Fruit fly (Drosophila melanogaster) S2 (cell line): ENCODE measurements around the gene CG14277.

Experiments
- CG8478 ChIP-seq: fragments of >200 bp; optimal IDR thresholded peaks from 2 replicates; lab custom pipeline; 2018
- CTCF ChIP-seq, 2 experiments: fragments of >200 bp; optimal IDR thresholded peaks; 2 replicates each; lab custom pipeline; 2018

Gene CG14277

dm6 chr2L:8242186-8242585, at the start of gene CG14277:
Gene CG14277 (plus strand): TSS chr2L:8242486.
- TF ChIP-seq CG8478 (lab: Kevin White, UChicago) (no peak), CTCF (optimal IDR thresholded peaks at IDR 0.05; lab: Kevin White, UChicago) (no peak)

- TF ChIP-seq CG8478 (lab: Kevin White, UChicago) (no peak), CTCF (optimal IDR thresholded peaks at IDR 0.05; lab: Kevin White, UChicago) (no peak)
Measured at dm6 chr2L:8195722-8196323, 46.5 kb upstream of the CG14277 start.

dm6 chr2L:8196757-8197530, 45.3 kb upstream of the CG14277 start, which contains the start of the genes CG8475 and CG8460:
Gene CG8475 (minus strand): TSS chr2L:8196918.
Gene CG8460 (plus strand): TSS chr2L:8197193.
- no peak for TF ChIP-seq CTCF (optimal IDR thresholded peaks at IDR 0.05; lab: Kevin White, UChicago)
- no peak for TF ChIP-seq CG8478 (lab: Kevin White, UChicago)

dm6 chr2L:8198757-8199156, 43.5 kb upstream of the CG14277 start, which contains the start of gene PGAP5:
Gene PGAP5 (plus strand): TSS chr2L:8198882.
- no peak for TF ChIP-seq CG8478 (lab: Kevin White, UChicago)
- TF ChIP-seq CTCF (optimal IDR thresholded peaks at IDR 0.05; lab: Kevin White, UChicago): no peak

dm6 chr2L:8202569-8202968, 39.7 kb upstream of the CG14277 start:
- TF ChIP-seq CG8478 (lab: Kevin White, UChicago): no peak
- TF ChIP-seq CTCF (optimal IDR thresholded peaks at IDR 0.05; lab: Kevin White, UChicago): no peak

- TF ChIP-seq CG8478 (lab: Kevin White, UChicago) (no peak), CTCF (optimal IDR thresholded peaks at IDR 0.05; lab: Kevin White, UChicago) (no peak)
Measured at dm6 chr2L:8203748-8204147, 38.5 kb upstream of the CG14277 start.

- no peak for TF ChIP-seq CG8478 (lab: Kevin White, UChicago)
- no peak for TF ChIP-seq CTCF (optimal IDR thresholded peaks at IDR 0.05; lab: Kevin White, UChicago)
Measured at dm6 chr2L:8204366-8204765, 37.9 kb upstream of the CG14277 start.

- TF ChIP-seq CTCF (optimal IDR thresholded peaks at IDR 0.05; lab: Kevin White, UChicago) (no peak), CG8478 (lab: Kevin White, UChicago) (no peak)
Measured at dm6 chr2L:8204996-8205567, 37.2 kb upstream of the CG14277 start, which contains the start of gene SLC5A11. Gene SLC5A11 (minus strand): TSS chr2L:8205132.

dm6 chr2L:8205871-8206270, 36.4 kb upstream of the CG14277 start, which contains the start of gene CG8419:
Gene CG8419 (plus strand): TSS chr2L:8206171.
- no peak for TF ChIP-seq CG8478 (lab: Kevin White, UChicago)
- no peak for TF ChIP-seq CTCF (optimal IDR thresholded peaks at IDR 0.05; lab: Kevin White, UChicago)

dm6 chr2L:8209362-8209761, 32.9 kb upstream of the CG14277 start:
- TF ChIP-seq CTCF (optimal IDR thresholded peaks at IDR 0.05; lab: Kevin White, UChicago) (no peak), CG8478 (lab: Kevin White, UChicago) (no peak)

- TF ChIP-seq CTCF (optimal IDR thresholded peaks at IDR 0.05; lab: Kevin White, UChicago): peak; percentile 47 to 51
- TF ChIP-seq CG8478 (lab: Kevin White, UChicago): no peak
Measured at dm6 chr2L:8210468-8210867, 31.8 kb upstream of the CG14277 start.

- TF ChIP-seq CTCF (optimal IDR thresholded peaks at IDR 0.05; lab: Kevin White, UChicago) (no peak), CG8478 (lab: Kevin White, UChicago) (no peak)
Measured at dm6 chr2L:8211070-8211469, 31.2 kb upstream of the CG14277 start, which contains the start of gene Ssb-c31a. Gene Ssb-c31a (plus strand): TSS chr2L:8211347.

- TF ChIP-seq CTCF (optimal IDR thresholded peaks at IDR 0.05; lab: Kevin White, UChicago) (peak in 1 of 2 experiments; percentile 16), CG8478 (lab: Kevin White, UChicago) (no peak)
Measured at dm6 chr2L:8212666-8213270, 29.5 kb upstream of the CG14277 start, which contains the start of the genes CG8372 and CG8360. Gene CG8372 (minus strand): TSS chr2L:8212902. Gene CG8360 (plus strand): TSS chr2L:8212959.

- TF ChIP-seq CG8478 (lab: Kevin White, UChicago): no peak
- TF ChIP-seq CTCF (optimal IDR thresholded peaks at IDR 0.05; lab: Kevin White, UChicago): no peak
Measured at dm6 chr2L:8213987-8214386, 28.3 kb upstream of the CG14277 start, which contains the start of gene CG8353. Gene CG8353 (plus strand): TSS chr2L:8214045.
